Fruit fly (Drosophila melanogaster): ENCODE measurements around the gene Brf.

The Brf gene

DNA sequence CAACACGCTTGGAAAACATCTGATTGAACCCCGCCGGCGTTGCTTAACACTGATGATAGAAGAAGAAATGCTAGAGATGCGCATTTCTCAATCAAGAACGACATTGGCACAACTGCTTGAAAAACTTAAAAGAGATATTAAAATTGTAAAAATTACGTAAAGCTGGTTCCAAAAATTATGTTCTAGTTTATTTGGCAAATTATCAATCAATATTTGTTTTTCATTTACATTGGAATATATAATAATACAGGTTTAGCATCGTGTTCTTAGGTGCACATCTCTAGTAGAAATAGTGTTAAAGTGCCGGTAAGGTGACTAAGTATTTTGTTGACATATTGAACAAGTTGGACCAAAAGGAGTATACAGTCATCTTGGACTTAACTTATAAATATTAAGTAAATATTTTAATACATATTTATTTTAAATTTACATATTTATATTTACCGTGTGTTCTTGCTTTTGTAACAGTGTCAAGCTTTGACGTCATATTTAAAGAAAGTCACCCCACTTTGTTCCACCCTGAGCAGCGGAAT is at the start of gene Brf, which contains the start of gene sds22 (continued):
- TF ChIP-seq tll (GFP tag; optimal IDR thresholded peaks at IDR 0.05) (peak; percentile 33 to 81), Lpt (GFP tag; optimal IDR thresholded peaks at IDR 0.05) (no peak), CG13624 (GFP tag; optimal IDR thresholded peaks at IDR 0.05) (peak; percentile 96), inv (GFP tag; IDR thresholded peaks at IDR 0.05; ENCODE audit: partially characterized antibody) (peak; percentile 68; the same call in 1 of the 2 replicates), Myb (GFP tag; optimal IDR thresholded peaks at IDR 0.05) (peak; percentile 81), stwl (tag; optimal IDR thresholded peaks at IDR 0.05) (peak; percentile 90), CG10267 (tag; optimal IDR thresholded peaks at IDR 0.05) (peak; percentile 100), dysf (GFP tag; IDR thresholded peaks at IDR 0.05) (peak; percentile 96), odd (GFP tag; optimal IDR thresholded peaks at IDR 0.05) (peak; percentile 88), kay (GFP tag; optimal IDR thresholded peaks at IDR 0.05) (peak; percentile 98), sqz (GFP tag; optimal IDR thresholded peaks at IDR 0.05) (peak; percentile 87), Hand (GFP tag; optimal IDR thresholded peaks at IDR 0.05) (peak; percentile 80), CHES-1-like (GFP tag; optimal IDR thresholded peaks at IDR 0.05) (peak; percentile 93), CG2712 (tag; optimal IDR thresholded peaks at IDR 0.05) (peak; percentile 96), sima (GFP tag; optimal IDR thresholded peaks at IDR 0.05) (peak; percentile 62), tx (GFP tag; optimal IDR thresholded peaks at IDR 0.05) (peak; percentile 94), prd (optimal IDR thresholded peaks at IDR 0.05) (no peak), prd (GFP tag; IDR thresholded peaks at IDR 0.05) (peak; percentile 97), CG6765 (GFP tag; optimal IDR thresholded peaks at IDR 0.05) (peak; percentile 82), CG1832 (GFP tag; optimal IDR thresholded peaks at IDR 0.05) (no peak), hb (GFP tag; IDR thresholded peaks at IDR 0.05; ENCODE audit: partially characterized antibody) (no peak), Stat92E (GFP tag; optimal IDR thresholded peaks at IDR 0.05) (peak in 1 of 3 experiments; percentile 74), CG7372 (GFP tag; IDR thresholded peaks at IDR 0.05) (peak; percentile 92), D (optimal IDR thresholded peaks at IDR 0.05) (no peak), D (GFP tag; optimal IDR thresholded peaks at IDR 0.05) (peak; percentile 90), CG8478 (optimal IDR thresholded peaks at IDR 0.05) (no peak), Max (GFP tag; optimal IDR thresholded peaks at IDR 0.05) (peak; percentile 98), slbo (GFP tag; IDR thresholded peaks at IDR 0.05) (peak; percentile 96), Taf1 (GFP tag; IDR thresholded peaks at IDR 0.05) (peak; percentile 74), CG18476 (GFP tag; optimal IDR thresholded peaks at IDR 0.05) (peak; percentile 94), fd64A (GFP tag; optimal IDR thresholded peaks at IDR 0.05) (peak; percentile 63), CG11456 (GFP tag; IDR thresholded peaks at IDR 0.05) (peak; percentile 90), Abd-B (GFP tag; optimal IDR thresholded peaks at IDR 0.05) (peak; percentile 97), CG18011 (GFP tag; optimal IDR thresholded peaks at IDR 0.05) (peak; percentile 84), corto (GFP tag; optimal IDR thresholded peaks at IDR 0.05) (peak; percentile 85), cwo (GFP tag; optimal IDR thresholded peaks at IDR 0.05) (peak; percentile 84), CG15269 (tag; optimal IDR thresholded peaks at IDR 0.05) (peak; percentile 95), ro (GFP tag; IDR thresholded peaks at IDR 0.05) (peak; percentile 84; the same call in 1 of the 2 replicates), Asciz (GFP tag; optimal IDR thresholded peaks at IDR 0.05) (peak; percentile 86), CG17829 (tag; optimal IDR thresholded peaks at IDR 0.05) (peak; percentile 96), CG14667 (GFP tag; IDR thresholded peaks at IDR 0.05) (peak; percentile 94), vnd (GFP tag; IDR thresholded peaks at IDR 0.05; ENCODE audit: partially characterized antibody) (peak; percentile 74), gt (GFP tag; IDR thresholded peaks at IDR 0.05) (peak; percentile 85), Dll (GFP tag; IDR thresholded peaks at IDR 0.05; ENCODE audit: partially characterized antibody) (peak; percentile 89), crol (GFP tag; IDR thresholded peaks at IDR 0.05) (no peak; the same call in 1 of the 2 replicates), Aef1 (GFP tag; IDR thresholded peaks at IDR 0.05) (peak; percentile 94), CG15073 (GFP tag; optimal IDR thresholded peaks at IDR 0.05) (peak; percentile 77), HmgD (GFP tag; optimal IDR thresholded peaks at IDR 0.05) (peak; percentile 89), crc (GFP tag; optimal IDR thresholded peaks at IDR 0.05) (peak; percentile 88), lbe (GFP tag; optimal IDR thresholded peaks at IDR 0.05) (peak; percentile 93)
